Worm (Caenorhabditis elegans) whole organism, young adult: ENCODE measurements around the gene atp-5.

Experiments used
- athp-1 ChIP-seq: sonication (generic microtip); optimal IDR thresholded peaks from 2 replicates; lab custom pipeline; 2017; ENCODE audit warnings: mild to moderate bottlenecking, missing genetic modification characterization, missing compliant biosample characterization
- mxl-1 ChIP-seq: sonication (generic microtip); optimal IDR thresholded peaks from 2 replicates; lab custom pipeline; 2016; ENCODE audit warnings: missing genetic modification characterization, missing compliant biosample characterization
- repo-1 ChIP-seq: sonication (generic microtip); optimal IDR thresholded peaks from 2 replicates; lab custom pipeline; 2017; ENCODE audit warnings: mild to moderate bottlenecking, missing genetic modification characterization, missing compliant biosample characterization
- unc-62 ChIP-seq: fragments of 150-350 bp; optimal IDR thresholded peaks from 2 replicates; lab custom pipeline; 2014; ENCODE audit warnings: missing biosample characterization, missing genetic modification reagents, missing genetic modification characterization

- no peak for TF ChIP-seq unc-62 (GFP tag; lab: Kevin White, UChicago)
- no peak for TF ChIP-seq repo-1 (tag; lab: Kevin White, UChicago)
- TF ChIP-seq mxl-1 (tag; lab: Kevin White, UChicago): no peak
- no peak for TF ChIP-seq athp-1 (tag; lab: Kevin White, UChicago)
Observed at ce11 chrV:11098599-11098998, 25.1 kb downstream of the atp-5 start, which contains the start of gene cdkl-1.
